Fruit fly (Drosophila melanogaster) whole organism, embryonic: ENCODE results near the gene Rpn2.
A peak's percentile ranks its signal among the peaks of the same experiment; 100 is the strongest.

ENCODE experiments used
- Atf-2 ChIP-seq: fragments of 200-800 bp; sonication (Bioruptor generic); optimal IDR thresholded peaks from 2 replicates; lab custom pipeline; 2016; ENCODE audit warnings: missing biosample characterization, missing genetic modification characterization
- CG15073 ChIP-seq: fragments of 200-800 bp; sonication (Bioruptor generic); optimal IDR thresholded peaks from 2 replicates; lab custom pipeline; 2016; ENCODE audit warnings: missing biosample characterization, missing genetic modification characterization
- CG8944 ChIP-seq: fragments of 200-800 bp; sonication (Bioruptor generic); optimal IDR thresholded peaks from 3 replicates; lab custom pipeline; 2016; ENCODE audit warnings: missing biosample characterization, missing genetic modification characterization
- CTCF ChIP-seq: fragments of 200-800 bp; sonication (Bioruptor generic); optimal IDR thresholded peaks from 2 replicates; lab custom pipeline; 2017; ENCODE audit warnings: missing biosample characterization, mild to moderate bottlenecking, missing genetic modification characterization, moderate library complexity
- CoRest ChIP-seq: fragments of 200-800 bp; sonication (Bioruptor generic); optimal IDR thresholded peaks from 3 replicates; lab custom pipeline; 2018; ENCODE audit warnings: missing biosample characterization, mild to moderate bottlenecking, missing genetic modification characterization, moderate library complexity
- Sin3A ChIP-seq: fragments of >200 bp; optimal IDR thresholded peaks from 2 replicates; lab custom pipeline; 2018
- eve ChIP-seq, 2 experiments: fragments of >200 bp; optimal IDR thresholded peaks; 2 replicates each; lab custom pipeline; 2017; ENCODE audit warnings: missing biosample characterization in 2 of 2, missing genetic modification characterization in 2 of 2
- gfzf ChIP-seq: fragments of 200-800 bp; sonication (Bioruptor generic); optimal IDR thresholded peaks from 2 replicates; lab custom pipeline; 2016; ENCODE audit warnings: missing biosample characterization, mild to moderate bottlenecking, missing genetic modification characterization, moderate library complexity
- inv ChIP-seq: fragments of 200-800 bp; sonication (Bioruptor generic); IDR thresholded peaks from 2 replicates; pipeline ENCODE4 v1.3.6; 2022; ENCODE audit warnings: missing biosample characterization, missing genetic modification characterization; ENCODE audit not compliant: partially characterized antibody
- lmd ChIP-seq: fragments of 200-800 bp; sonication (Bioruptor generic); IDR thresholded peaks from 2 replicates; pipeline ENCODE4 v1.3.6; 2022; ENCODE audit warnings: missing biosample characterization, missing genetic modification characterization
- p53 ChIP-seq: fragments of 200-800 bp; sonication (Bioruptor generic); optimal IDR thresholded peaks from 2 replicates; lab custom pipeline; 2016; ENCODE audit warnings: missing biosample characterization, missing genetic modification characterization

DNA sequence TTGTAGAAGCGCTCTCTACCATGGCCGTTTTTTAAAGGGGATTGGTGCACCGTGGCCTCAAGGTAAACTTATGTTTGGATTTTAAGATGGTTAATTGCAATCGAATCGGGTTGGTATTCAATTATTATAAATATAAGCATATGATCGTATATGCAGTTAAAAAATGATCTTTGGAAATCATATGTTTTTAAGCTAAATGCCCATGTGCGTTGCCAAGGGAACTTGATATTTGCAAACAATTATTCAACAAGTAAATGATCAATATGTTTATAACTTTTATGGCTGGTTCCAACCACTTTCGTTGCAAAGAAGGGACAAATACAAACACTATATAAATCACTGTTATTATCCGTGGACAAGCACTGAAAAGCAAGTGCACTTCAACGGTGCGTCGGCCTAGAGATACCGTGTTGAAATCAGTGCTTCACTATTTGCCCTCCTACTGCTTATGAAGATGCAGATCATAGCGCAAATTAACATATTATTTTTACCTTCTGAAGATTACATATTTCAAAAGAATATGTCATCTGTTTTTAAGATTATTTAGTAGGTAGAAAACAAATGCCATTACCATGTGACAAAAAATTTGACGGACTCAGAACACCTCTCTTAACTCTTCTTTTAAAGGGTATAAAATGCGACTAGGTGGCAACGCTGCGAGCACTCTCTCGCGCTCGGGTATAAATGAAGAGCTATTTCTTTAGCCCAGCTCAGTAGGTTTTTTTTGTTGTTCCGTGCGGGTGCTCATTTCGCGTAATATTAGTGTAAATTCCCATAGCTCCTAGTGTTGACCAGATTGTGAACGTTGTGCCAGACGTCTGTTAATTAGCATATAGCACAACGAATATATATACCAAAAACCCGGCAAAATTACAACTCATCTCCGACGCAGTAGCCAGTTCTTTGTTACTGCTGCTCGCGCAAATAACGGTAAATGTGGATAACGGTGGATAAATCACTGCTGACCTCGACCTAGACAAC is 4.4 kb downstream of the Rpn2 start, which contains the start of gene rdog:
- TF ChIP-seq CTCF (GFP tag; lab: Kevin White, UChicago) (no peak), lmd (peak; percentile 77), CG15073 (GFP tag; lab: Kevin White, UChicago) (no peak), CG8944 (GFP tag; lab: Kevin White, UChicago) (peak; percentile 68), gfzf (no peak), Sin3A (lab: Kevin White, UChicago) (peak; percentile 33), eve (GFP tag; optimal IDR thresholded peaks at IDR 0.05; lab: Kevin White, UChicago) (no peak), Atf-2 (GFP tag; lab: Kevin White, UChicago) (peak; percentile 85), inv (GFP tag; lab: Robert Waterston, UW) (no peak), p53 (GFP tag; lab: Kevin White, UChicago) (peak; percentile 42), CoRest (tag; lab: Kevin White, UChicago) (peak; percentile 86)
